Worm (Caenorhabditis elegans) whole organism, L2 larva: ENCODE data around the gene ets-9.

Experiments
- C34F6.9 ChIP-seq: fragments of 150-350 bp; optimal IDR thresholded peaks from 2 replicates; lab custom pipeline; 2014; ENCODE audit warnings: missing biosample characterization, missing genetic modification characterization
- F13H6.1 ChIP-seq: sonication (generic microtip); optimal IDR thresholded peaks from 2 replicates; lab custom pipeline; 2016; ENCODE audit warnings: missing genetic modification characterization, missing compliant biosample characterization
- R02D3.7 ChIP-seq: fragments of 150-350 bp; optimal IDR thresholded peaks from 2 replicates; lab custom pipeline; 2014; ENCODE audit warnings: missing biosample characterization, missing genetic modification characterization
- Y55F3AM.14 ChIP-seq: fragments of 200-800 bp; sonication (Bioruptor generic); optimal IDR thresholded peaks from 2 replicates; lab custom pipeline; 2018; ENCODE audit warnings: mild to moderate bottlenecking, missing genetic modification characterization, missing compliant biosample characterization
- ZK546.5 ChIP-seq: sonication (generic microtip); optimal IDR thresholded peaks from 2 replicates; lab custom pipeline; 2017; ENCODE audit warnings: missing biosample characterization, missing genetic modification characterization
- alr-1 ChIP-seq: fragments of 150-350 bp; optimal IDR thresholded peaks from 2 replicates; lab custom pipeline; 2014; ENCODE audit warnings: missing biosample characterization, missing genetic modification characterization
- aly-2 ChIP-seq: fragments of 150-350 bp; optimal IDR thresholded peaks from 2 replicates; lab custom pipeline; 2014; ENCODE audit warnings: missing biosample characterization, missing genetic modification characterization
- ama-1 ChIP-seq: fragments of 150-350 bp; optimal IDR thresholded peaks from 2 replicates; lab custom pipeline; 2018; ENCODE audit warnings: inconsistent platforms
- blmp-1 ChIP-seq: sonication (generic microtip); optimal IDR thresholded peaks from 2 replicates; lab custom pipeline; 2017; ENCODE audit warnings: missing genetic modification characterization, mild to moderate bottlenecking, missing compliant biosample characterization, antibody characterized with exemption, moderate library complexity; ENCODE audit not compliant: insufficient read depth
- ceh-16 ChIP-seq: fragments of 150-350 bp; optimal IDR thresholded peaks from 2 replicates; lab custom pipeline; 2014; ENCODE audit warnings: missing biosample characterization, missing genetic modification characterization
- ceh-82 ChIP-seq: fragments of 150-350 bp; optimal IDR thresholded peaks from 2 replicates; lab custom pipeline; 2014; ENCODE audit warnings: missing biosample characterization, missing genetic modification characterization
- crh-2 ChIP-seq: sonication (generic microtip); optimal IDR thresholded peaks from 2 replicates; lab custom pipeline; 2017; ENCODE audit warnings: missing biosample characterization, missing genetic modification characterization
- dmd-4 ChIP-seq: sonication (generic microtip); optimal IDR thresholded peaks from 2 replicates; lab custom pipeline; 2017; ENCODE audit warnings: missing biosample characterization, missing genetic modification characterization
- egl-27 ChIP-seq: sonication (generic microtip); optimal IDR thresholded peaks from 3 replicates; lab custom pipeline; 2017; ENCODE audit warnings: missing biosample characterization, missing genetic modification reagents, missing genetic modification characterization
- elt-1 ChIP-seq: fragments of 150-350 bp; optimal IDR thresholded peaks from 2 replicates; lab custom pipeline; 2014; ENCODE audit warnings: missing biosample characterization, missing genetic modification characterization
- elt-3 ChIP-seq: sonication (generic microtip); optimal IDR thresholded peaks from 2 replicates; lab custom pipeline; 2017; ENCODE audit warnings: missing biosample characterization, missing genetic modification characterization
- fos-1 ChIP-seq: fragments of 150-350 bp; optimal IDR thresholded peaks from 2 replicates; lab custom pipeline; 2014; ENCODE audit warnings: missing biosample characterization, missing genetic modification characterization
- gmeb-1 ChIP-seq: fragments of 150-350 bp; optimal IDR thresholded peaks from 2 replicates; lab custom pipeline; 2014; ENCODE audit warnings: missing biosample characterization, missing genetic modification characterization
- lin-11 ChIP-seq: fragments of 150-350 bp; sonication (generic microtip); optimal IDR thresholded peaks from 2 replicates; lab custom pipeline; 2014; ENCODE audit warnings: missing biosample characterization, missing genetic modification characterization, inconsistent platforms, mixed read lengths
- lin-13 ChIP-seq: fragments of 150-350 bp; optimal IDR thresholded peaks from 2 replicates; lab custom pipeline; 2014; ENCODE audit warnings: missing biosample characterization, missing genetic modification reagents, missing genetic modification characterization
- lsy-2 ChIP-seq, 2 experiments: fragments of 150-350 bp in 1 of 2; sonication (generic microtip) in 1 of 2; optimal IDR thresholded peaks; 2 replicates each; lab custom pipeline; 2014 to 2017; ENCODE audit warnings: missing biosample characterization in 2 of 2, missing genetic modification characterization in 2 of 2
- mab-5 ChIP-seq: fragments of 150-350 bp; optimal IDR thresholded peaks from 2 replicates; lab custom pipeline; 2014; ENCODE audit warnings: missing biosample characterization, missing genetic modification characterization
- mbf-1 ChIP-seq: sonication (generic microtip); optimal IDR thresholded peaks from 2 replicates; lab custom pipeline; 2017; ENCODE audit warnings: missing biosample characterization, missing genetic modification characterization
- mdl-1 ChIP-seq, 2 experiments: fragments of 150-350 bp in 1 of 2; sonication (generic microtip) in 1 of 2; optimal IDR thresholded peaks; 2 replicates each; lab custom pipeline; 2017; ENCODE audit warnings: missing biosample characterization in 2 of 2, missing genetic modification characterization in 2 of 2
- nhr-10 ChIP-seq: sonication (generic microtip); optimal IDR thresholded peaks from 2 replicates; lab custom pipeline; 2017; ENCODE audit warnings: missing biosample characterization, missing genetic modification characterization
- nhr-11 ChIP-seq: fragments of 150-350 bp; optimal IDR thresholded peaks from 2 replicates; lab custom pipeline; 2014; ENCODE audit warnings: missing biosample characterization, missing genetic modification characterization
- nhr-12 ChIP-seq: fragments of 150-350 bp; optimal IDR thresholded peaks from 2 replicates; lab custom pipeline; 2014; ENCODE audit warnings: missing biosample characterization, missing genetic modification characterization
- nhr-129 ChIP-seq: fragments of 150-350 bp; optimal IDR thresholded peaks from 2 replicates; lab custom pipeline; 2014; ENCODE audit warnings: missing biosample characterization, missing genetic modification characterization
- nhr-21 ChIP-seq: fragments of 150-350 bp; optimal IDR thresholded peaks from 2 replicates; lab custom pipeline; 2014; ENCODE audit warnings: missing biosample characterization, missing genetic modification characterization
- nhr-23 ChIP-seq: fragments of 150-350 bp; optimal IDR thresholded peaks from 2 replicates; lab custom pipeline; 2014; ENCODE audit warnings: missing biosample characterization, missing genetic modification reagents, missing genetic modification characterization
- nhr-237 ChIP-seq: fragments of 150-350 bp; optimal IDR thresholded peaks from 2 replicates; lab custom pipeline; 2014; ENCODE audit warnings: missing biosample characterization, missing genetic modification characterization
- nhr-25 ChIP-seq: fragments of 150-350 bp; sonication (generic microtip); optimal IDR thresholded peaks from 3 replicates; lab custom pipeline; 2014; ENCODE audit warnings: missing biosample characterization, missing genetic modification characterization
- nhr-6 ChIP-seq: fragments of 150-350 bp; optimal IDR thresholded peaks from 2 replicates; lab custom pipeline; 2014; ENCODE audit warnings: missing biosample characterization, missing genetic modification characterization
- nhr-77 ChIP-seq: fragments of 150-350 bp; optimal IDR thresholded peaks from 2 replicates; lab custom pipeline; 2014; ENCODE audit warnings: missing biosample characterization, missing genetic modification characterization
- sem-4 ChIP-seq: fragments of 150-350 bp; optimal IDR thresholded peaks from 2 replicates; lab custom pipeline; 2014; ENCODE audit warnings: missing biosample characterization, missing genetic modification reagents, missing genetic modification characterization
- skn-1 ChIP-seq: sonication (generic microtip); optimal IDR thresholded peaks from 2 replicates; lab custom pipeline; 2017; ENCODE audit warnings: missing biosample characterization, missing genetic modification characterization
- sma-9 ChIP-seq, 2 experiments: fragments of 150-350 bp in 1 of 2; sonication (generic microtip) in 1 of 2; optimal IDR thresholded peaks; 2 replicates each; lab custom pipeline; 2014 to 2016; ENCODE audit warnings: missing genetic modification characterization in 2 of 2, mild to moderate bottlenecking in 1 of 2, missing biosample characterization in 1 of 2, missing compliant biosample characterization in 1 of 2, missing genetic modification reagents in 1 of 2, moderate library complexity in 1 of 2
- snpc-4 ChIP-seq: fragments of 150-350 bp; optimal IDR thresholded peaks from 2 replicates; lab custom pipeline; 2014; ENCODE audit warnings: missing biosample characterization, missing genetic modification characterization
- unc-39 ChIP-seq: fragments of 150-350 bp; optimal IDR thresholded peaks from 2 replicates; lab custom pipeline; 2014; ENCODE audit warnings: missing biosample characterization, missing genetic modification characterization
- unc-55 ChIP-seq: fragments of 150-350 bp; sonication (generic microtip); optimal IDR thresholded peaks from 3 replicates; lab custom pipeline; 2014; ENCODE audit warnings: missing biosample characterization, missing genetic modification reagents, missing genetic modification characterization
- unc-62 ChIP-seq: fragments of 150-350 bp; optimal IDR thresholded peaks from 2 replicates; lab custom pipeline; 2014; ENCODE audit warnings: missing biosample characterization, missing genetic modification reagents, missing genetic modification characterization
- ztf-1 ChIP-seq: fragments of 200-800 bp; sonication (Bioruptor generic); conservative IDR thresholded peaks from 2 replicates; pipeline ENCODE4 v1.3.6; 2022; ENCODE audit warnings: missing genetic modification characterization, missing compliant biosample characterization
- ztf-11 ChIP-seq: sonication (generic microtip); optimal IDR thresholded peaks from 2 replicates; lab custom pipeline; 2017; ENCODE audit warnings: missing biosample characterization, missing genetic modification characterization
- ztf-4 ChIP-seq: fragments of 150-350 bp; optimal IDR thresholded peaks from 2 replicates; lab custom pipeline; 2014; ENCODE audit warnings: missing biosample characterization, missing genetic modification characterization

Gene ets-9

ce11 chrX:4279294-4279782, at the start of gene ets-9, which contains the start of gene twk-28:
TSS of gene ets-9 (plus strand) at chrX:4279703.
TSS of gene twk-28 (minus strand) at chrX:4279344.
- TF ChIP-seq unc-39 (tag; lab: Kevin White, UChicago): no peak
- TF ChIP-seq nhr-77 (tag; lab: Kevin White, UChicago): no peak
- TF ChIP-seq elt-1 (tag; lab: Kevin White, UChicago): no peak
- TF ChIP-seq nhr-21 (tag; lab: Kevin White, UChicago): no peak
- TF ChIP-seq fos-1 (tag; lab: Kevin White, UChicago): no peak
- TF ChIP-seq ama-1 (lab: Kevin White, UChicago): no peak
- TF ChIP-seq R02D3.7 (tag; lab: Kevin White, UChicago): no peak
- TF ChIP-seq blmp-1 (tag; lab: Kevin White, UChicago): no peak
- TF ChIP-seq nhr-12 (tag; lab: Kevin White, UChicago): no peak

- TF ChIP-seq skn-1 (tag; lab: Kevin White, UChicago) (no peak), nhr-23 (tag; lab: Kevin White, UChicago) (no peak), ztf-4 (tag; lab: Kevin White, UChicago) (no peak), R02D3.7 (tag; lab: Kevin White, UChicago) (no peak), lsy-2 (tag; optimal IDR thresholded peaks at IDR 0.05; lab: Kevin White, UChicago) (no peak)
Observed at ce11 chrX:4235752-4236151, 43.8 kb upstream of the ets-9 start, which contains the start of gene rab-37. TSS of gene rab-37 (minus strand) at chrX:4235852.

- TF ChIP-seq sma-9 (GFP tag; optimal IDR thresholded peaks at IDR 0.05; lab: Kevin White, UChicago) (peak; percentile 69), sma-9 (tag; optimal IDR thresholded peaks at IDR 0.05; lab: Kevin White, UChicago) (no peak), nhr-6 (tag; lab: Kevin White, UChicago) (no peak)
Observed at ce11 chrX:4238971-4239370, 40.5 kb upstream of the ets-9 start.

- no peak for TF ChIP-seq alr-1 (tag; lab: Kevin White, UChicago)
- no peak for TF ChIP-seq lin-11
- TF ChIP-seq Y55F3AM.14 (GFP tag; lab: Kevin White, UChicago): no peak
- TF ChIP-seq ama-1 (lab: Kevin White, UChicago): no peak
- no peak for TF ChIP-seq nhr-25 (tag; lab: Kevin White, UChicago)
- no peak for TF ChIP-seq sem-4 (tag; lab: Kevin White, UChicago)
- TF ChIP-seq nhr-10 (tag; lab: Kevin White, UChicago): no peak
- TF ChIP-seq elt-3 (tag; lab: Kevin White, UChicago): no peak
- no peak for TF ChIP-seq nhr-237 (tag; lab: Kevin White, UChicago)
- no peak for TF ChIP-seq dmd-4 (tag; lab: Kevin White, UChicago)
- no peak for TF ChIP-seq R02D3.7 (tag; lab: Kevin White, UChicago)
- TF ChIP-seq fos-1 (tag; lab: Kevin White, UChicago): no peak
- no peak for TF ChIP-seq lin-13 (GFP tag; lab: Kevin White, UChicago)
- TF ChIP-seq ztf-1 (GFP tag; lab: Robert Waterston, UW): no peak
- no peak for TF ChIP-seq skn-1 (tag; lab: Kevin White, UChicago)
- TF ChIP-seq blmp-1 (tag; lab: Kevin White, UChicago): no peak
- TF ChIP-seq crh-2 (tag; lab: Kevin White, UChicago): peak; percentile 69
- peak; percentile 1 for TF ChIP-seq nhr-129
- no peak for TF ChIP-seq aly-2 (tag; lab: Kevin White, UChicago)
- TF ChIP-seq mbf-1 (tag; lab: Kevin White, UChicago): no peak
- TF ChIP-seq C34F6.9 (tag; lab: Kevin White, UChicago): no peak
- TF ChIP-seq ceh-16: no peak
- TF ChIP-seq sma-9 (GFP tag; optimal IDR thresholded peaks at IDR 0.05; lab: Kevin White, UChicago): peak; percentile 66
- TF ChIP-seq sma-9 (tag; optimal IDR thresholded peaks at IDR 0.05; lab: Kevin White, UChicago): no peak
- TF ChIP-seq nhr-12 (tag; lab: Kevin White, UChicago): no peak
- no peak for TF ChIP-seq ceh-82 (tag; lab: Kevin White, UChicago)
- TF ChIP-seq snpc-4: no peak
- no peak for TF ChIP-seq unc-39 (tag; lab: Kevin White, UChicago)
- no peak for TF ChIP-seq F13H6.1
- no peak for TF ChIP-seq nhr-11 (tag; lab: Kevin White, UChicago)
- no peak for TF ChIP-seq ztf-4 (tag; lab: Kevin White, UChicago)
- no peak for TF ChIP-seq nhr-23 (tag; lab: Kevin White, UChicago)
- TF ChIP-seq unc-55: no peak
- TF ChIP-seq nhr-77 (tag; lab: Kevin White, UChicago): no peak
- TF ChIP-seq ZK546.5 (tag; lab: Kevin White, UChicago): no peak
- no peak for TF ChIP-seq lsy-2 (tag; optimal IDR thresholded peaks at IDR 0.05; lab: Kevin White, UChicago)
- no peak for TF ChIP-seq mab-5
- TF ChIP-seq ztf-11 (tag; lab: Kevin White, UChicago): no peak
- peak; percentile 8 for TF ChIP-seq gmeb-1 (tag; lab: Kevin White, UChicago)
- TF ChIP-seq mdl-1 (tag; optimal IDR thresholded peaks at IDR 0.05; lab: Kevin White, UChicago): peak in 1 of 2 experiments; percentile 37
- TF ChIP-seq unc-62 (GFP tag; lab: Kevin White, UChicago): no peak
- TF ChIP-seq egl-27 (tag; lab: Kevin White, UChicago): no peak
- TF ChIP-seq elt-1 (tag; lab: Kevin White, UChicago): no peak
- TF ChIP-seq nhr-6 (tag; lab: Kevin White, UChicago): peak; percentile 9
Observed at ce11 chrX:4244489-4245123, 34.9 kb upstream of the ets-9 start.
